Worm (Caenorhabditis elegans) whole organism, young adult: ENCODE measurements around the gene srlf-36.

Source experiments
- Y67H2A.10 ChIP-seq: fragments of 200-800 bp; sonication (Bioruptor generic); conservative IDR thresholded peaks from 2 replicates; pipeline ENCODE4 v1.3.6; 2022; ENCODE audit warnings: missing genetic modification reagents, missing genetic modification characterization, missing compliant biosample characterization
- Y79H2A.3 ChIP-seq: fragments of 200-800 bp; sonication (Bioruptor generic); conservative IDR thresholded peaks from 2 replicates; pipeline ENCODE4 v1.3.6; 2022; ENCODE audit warnings: missing genetic modification reagents, missing genetic modification characterization, missing compliant biosample characterization
- ama-1 ChIP-seq, 3 experiments: fragments of 150-350 bp in 1 of 3; sonication (generic microtip) in 2 of 3; optimal IDR thresholded peaks; 2 replicates each; lab custom pipeline; 2014 to 2018; ENCODE audit warnings: missing biosample characterization in 2 of 3, missing genetic modification characterization in 2 of 3, missing genetic modification reagents in 2 of 3
- ceh-58 ChIP-seq: fragments of 200-800 bp; sonication (Bioruptor generic); IDR thresholded peaks from 2 replicates; pipeline ENCODE4 v1.3.6; 2022; ENCODE audit warnings: missing genetic modification characterization, missing compliant biosample characterization
- lin-35 ChIP-seq, 3 experiments: fragments of 150-350 bp in 2 of 3; sonication (generic microtip) in 1 of 3; optimal IDR thresholded peaks; 2 replicates each; lab custom pipeline; 2014 to 2018; ENCODE audit warnings: missing biosample characterization in 3 of 3, missing genetic modification characterization in 3 of 3, missing genetic modification reagents in 3 of 3
- mel-28 ChIP-seq: sonication (generic microtip); optimal IDR thresholded peaks from 2 replicates; lab custom pipeline; 2016; ENCODE audit warnings: borderline replicate concordance, mild to moderate bottlenecking, missing genetic modification characterization, missing compliant biosample characterization
- pha-4 ChIP-seq: fragments of 150-350 bp; sonication (generic microtip); optimal IDR thresholded peaks from 2 replicates; lab custom pipeline; 2014; ENCODE audit warnings: missing biosample characterization, missing genetic modification reagents, missing genetic modification characterization
- snpc-4 ChIP-seq, 5 experiments: fragments of 150-350 bp in 1 of 5; sonication (generic microtip) in 4 of 5; optimal IDR thresholded peaks; 2 replicates each; lab custom pipeline; 2014 to 2018; ENCODE audit warnings: missing genetic modification characterization in 5 of 5, missing biosample characterization in 3 of 5, antibody characterized with exemption in 2 of 5, mild to moderate bottlenecking in 2 of 5, missing compliant biosample characterization in 2 of 5, missing genotype in 2 of 5, moderate library complexity in 2 of 5, missing genetic modification reagents in 1 of 5
- zfh-2 ChIP-seq: fragments of 200-800 bp; sonication (Bioruptor generic); conservative IDR thresholded peaks from 2 replicates; pipeline ENCODE4 v1.3.6; 2022; ENCODE audit warnings: missing genetic modification reagents, missing genetic modification characterization, missing compliant biosample characterization
- ztf-28 ChIP-seq: fragments of 200-800 bp; sonication (Bioruptor generic); IDR thresholded peaks from 2 replicates; pipeline ENCODE4 v1.3.6; 2022; ENCODE audit warnings: missing genetic modification reagents, missing genetic modification characterization, missing compliant biosample characterization
- ztf-6 ChIP-seq: fragments of 200-800 bp; sonication (Bioruptor generic); IDR thresholded peaks from 2 replicates; pipeline ENCODE4 v1.3.6; 2022; ENCODE audit warnings: missing genetic modification reagents, missing genetic modification characterization, missing compliant biosample characterization

- TF ChIP-seq snpc-4 (GFP tag; optimal IDR thresholded peaks at IDR 0.05; lab: Kevin White, UChicago), result no peak
- TF ChIP-seq snpc-4 (tag; optimal IDR thresholded peaks at IDR 0.05; lab: Kevin White, UChicago), result no peak
- no peak for TF ChIP-seq Y79H2A.3 (GFP tag; lab: Robert Waterston, UW)
- no peak for TF ChIP-seq ama-1 (optimal IDR thresholded peaks at IDR 0.05; lab: Kevin White, UChicago)
- TF ChIP-seq ama-1 (GFP tag; optimal IDR thresholded peaks at IDR 0.05; lab: Kevin White, UChicago), result no peak
- no peak for TF ChIP-seq ztf-6 (GFP tag; lab: Robert Waterston, UW)
- TF ChIP-seq lin-35 (GFP tag; optimal IDR thresholded peaks at IDR 0.05; lab: Kevin White, UChicago), result no peak
- TF ChIP-seq zfh-2 (GFP tag; lab: Robert Waterston, UW), result no peak
- no peak for TF ChIP-seq Y67H2A.10 (GFP tag; lab: Robert Waterston, UW)
- no peak for TF ChIP-seq ztf-28 (GFP tag; lab: Robert Waterston, UW)
- no peak for TF ChIP-seq pha-4 (tag; lab: Kevin White, UChicago)
- TF ChIP-seq ceh-58 (GFP tag; lab: Robert Waterston, UW), result no peak
- no peak for TF ChIP-seq mel-28 (tag; lab: Kevin White, UChicago)
Observed at ce11 chrV:646888-647287, 37.3 kb upstream of the srlf-36 start, which contains the start of gene ugt-42.
